Fruit fly (Drosophila melanogaster) whole organism, embryonic: Measurements from ENCODE around the gene GatB.

ENCODE experiments used
- CG10274 ChIP-seq: fragments of 200-800 bp; sonication (Bioruptor generic); optimal IDR thresholded peaks from 3 replicates; lab custom pipeline; 2017; ENCODE audit warnings: missing biosample characterization, mild to moderate bottlenecking, missing genetic modification characterization
- CG18011 ChIP-seq: fragments of 200-800 bp; sonication (Bioruptor generic); optimal IDR thresholded peaks from 2 replicates; lab custom pipeline; 2017; ENCODE audit warnings: missing biosample characterization, missing genetic modification characterization, mild to moderate bottlenecking, moderate library complexity, missing genotype
- CG33557 ChIP-seq: fragments of 200-800 bp; sonication (Bioruptor generic); optimal IDR thresholded peaks from 2 replicates; lab custom pipeline; 2019; ENCODE audit warnings: missing biosample characterization, mild to moderate bottlenecking, missing genetic modification characterization, moderate library complexity
- CG6813 ChIP-seq: fragments of 200-800 bp; sonication (Bioruptor generic); optimal IDR thresholded peaks from 2 replicates; lab custom pipeline; 2017; ENCODE audit warnings: missing biosample characterization, missing genetic modification characterization, mild to moderate bottlenecking, moderate library complexity, missing genetic modification reagents
- H15 ChIP-seq: fragments of 200-800 bp; sonication (Bioruptor generic); IDR thresholded peaks from 3 replicates; pipeline ENCODE4 v1.3.6; 2022; ENCODE audit warnings: missing biosample characterization, missing genetic modification characterization
- Hmx ChIP-seq: fragments of 200-800 bp; sonication (Bioruptor generic); optimal IDR thresholded peaks from 2 replicates; lab custom pipeline; 2016; ENCODE audit warnings: missing biosample characterization, missing genetic modification characterization
- Hr39 ChIP-seq: fragments of >200 bp; optimal IDR thresholded peaks from 2 replicates; lab custom pipeline; 2017
- slou ChIP-seq: fragments of 200-800 bp; sonication (Bioruptor generic); optimal IDR thresholded peaks from 3 replicates; lab custom pipeline; 2016; ENCODE audit warnings: missing biosample characterization, missing genetic modification characterization
- sug ChIP-seq: fragments of 200-800 bp; optimal IDR thresholded peaks from 2 replicates; lab custom pipeline; 2019; ENCODE audit warnings: missing biosample characterization, mild to moderate bottlenecking, missing genetic modification characterization, moderate library complexity

DNA sequence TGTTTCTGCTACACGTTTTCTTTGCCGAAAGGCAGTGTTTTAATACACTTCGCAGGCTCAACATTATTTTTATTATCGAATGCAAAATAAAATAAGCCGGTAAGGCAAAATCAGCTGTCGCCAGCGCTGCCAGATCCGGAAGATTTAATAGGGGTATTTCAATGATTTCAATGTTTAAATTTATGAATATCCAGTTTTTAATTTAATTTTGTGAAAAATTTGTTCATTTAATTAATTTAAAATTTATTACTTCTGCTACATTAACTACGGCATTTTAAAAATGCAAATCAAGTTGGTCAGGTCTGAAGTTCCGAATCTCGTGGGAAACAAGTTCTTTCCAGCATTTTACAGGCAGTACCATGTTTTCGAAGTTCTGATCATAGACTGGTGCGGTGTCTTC, 18.8 kb upstream of the GatB start, which contains the start of gene Slimp:
- no peak for TF ChIP-seq H15 (GFP tag; lab: Robert Waterston, UW)
- no peak for TF ChIP-seq Hr39 (lab: Kevin White, UChicago)
- no peak for TF ChIP-seq CG10274 (GFP tag; lab: Kevin White, UChicago)
- TF ChIP-seq Hmx (GFP tag; lab: Kevin White, UChicago), result no peak
- no peak for TF ChIP-seq CG18011 (GFP tag; lab: Kevin White, UChicago)
- TF ChIP-seq CG6813 (GFP tag; lab: Kevin White, UChicago), result no peak
- no peak for TF ChIP-seq CG33557 (GFP tag; lab: Kevin White, UChicago)
- TF ChIP-seq slou, result no peak
- TF ChIP-seq sug (tag; lab: Kevin White, UChicago), result peak; percentile 21
